Worm (Caenorhabditis elegans) whole organism, young adult: ENCODE measurements around the gene rpn-1.

Experiments used
- B0035.1 ChIP-seq: sonication (generic microtip); optimal IDR thresholded peaks from 2 replicates; lab custom pipeline; 2016; ENCODE audit warnings: missing genetic modification characterization, mild to moderate bottlenecking, missing compliant biosample characterization, missing genotype, missing genetic modification reagents
- C17E4.6 ChIP-seq: fragments of 200-800 bp; sonication (Bioruptor generic); IDR thresholded peaks from 2 replicates; pipeline ENCODE4 v1.3.6; 2022; ENCODE audit warnings: missing genetic modification reagents, missing genetic modification characterization, missing compliant biosample characterization
- F23B12.7 ChIP-seq: sonication (generic microtip); optimal IDR thresholded peaks from 2 replicates; lab custom pipeline; 2017; ENCODE audit warnings: missing genetic modification characterization, mild to moderate bottlenecking, missing compliant biosample characterization, antibody characterized with exemption, moderate library complexity; ENCODE audit not compliant: insufficient read depth
- F49E8.2 ChIP-seq: sonication (generic microtip); optimal IDR thresholded peaks from 3 replicates; lab custom pipeline; 2017; ENCODE audit warnings: missing genetic modification characterization, mild to moderate bottlenecking, missing compliant biosample characterization, antibody characterized with exemption, moderate library complexity; ENCODE audit not compliant: insufficient read depth
- T07F8.4 ChIP-seq: sonication (generic microtip); optimal IDR thresholded peaks from 2 replicates; lab custom pipeline; 2016; ENCODE audit warnings: mild to moderate bottlenecking, missing genetic modification characterization, moderate library complexity, missing compliant biosample characterization
- Y53F4B.3 ChIP-seq: fragments of 200-800 bp; sonication (Bioruptor generic); IDR thresholded peaks from 2 replicates; pipeline ENCODE4 v1.3.6; 2022; ENCODE audit warnings: missing genetic modification reagents, missing genetic modification characterization, missing compliant biosample characterization
- Y79H2A.3 ChIP-seq: fragments of 200-800 bp; sonication (Bioruptor generic); conservative IDR thresholded peaks from 2 replicates; pipeline ENCODE4 v1.3.6; 2022; ENCODE audit warnings: missing genetic modification reagents, missing genetic modification characterization, missing compliant biosample characterization
- akir-1 ChIP-seq: fragments of 200-800 bp; sonication (Bioruptor generic); optimal IDR thresholded peaks from 2 replicates; lab custom pipeline; 2018; ENCODE audit warnings: mild to moderate bottlenecking, missing genetic modification characterization, moderate library complexity, missing compliant biosample characterization
- ama-1 ChIP-seq, 3 experiments: fragments of 150-350 bp in 1 of 3; sonication (generic microtip) in 2 of 3; optimal IDR thresholded peaks; 2 replicates each; lab custom pipeline; 2014 to 2018; ENCODE audit warnings: missing biosample characterization in 2 of 3, missing genetic modification characterization in 2 of 3, missing genetic modification reagents in 2 of 3
- aptf-3 ChIP-seq: fragments of 200-800 bp; sonication (Bioruptor generic); IDR thresholded peaks from 2 replicates; pipeline ENCODE4 v1.3.6; 2022; ENCODE audit warnings: missing genetic modification characterization, missing compliant biosample characterization
- attf-6 ChIP-seq: fragments of 200-800 bp; sonication (Bioruptor generic); IDR thresholded peaks from 2 replicates; pipeline ENCODE4 v1.3.6; 2022; ENCODE audit warnings: missing genetic modification reagents, missing genetic modification characterization, missing compliant biosample characterization
- bed-2 ChIP-seq: fragments of 200-800 bp; sonication (Bioruptor generic); IDR thresholded peaks from 2 replicates; pipeline ENCODE4 v1.3.6; 2022; ENCODE audit warnings: missing genetic modification reagents, missing genetic modification characterization, missing compliant biosample characterization
- ccch-3 ChIP-seq: fragments of 200-800 bp; sonication (Bioruptor generic); optimal IDR thresholded peaks from 2 replicates; lab custom pipeline; 2018; ENCODE audit warnings: mild to moderate bottlenecking, missing genetic modification characterization, missing compliant biosample characterization
- ceh-58 ChIP-seq: fragments of 200-800 bp; sonication (Bioruptor generic); IDR thresholded peaks from 2 replicates; pipeline ENCODE4 v1.3.6; 2022; ENCODE audit warnings: missing genetic modification characterization, missing compliant biosample characterization
- ceh-91 ChIP-seq: fragments of 200-800 bp; sonication (Bioruptor generic); IDR thresholded peaks from 2 replicates; pipeline ENCODE4 v1.3.6; 2022; ENCODE audit warnings: missing genetic modification reagents, missing genetic modification characterization, missing compliant biosample characterization
- egrh-3 ChIP-seq: fragments of 200-800 bp; sonication (Bioruptor generic); IDR thresholded peaks from 2 replicates; pipeline ENCODE4 v1.3.6; 2022; ENCODE audit warnings: missing genetic modification reagents, missing genetic modification characterization, missing compliant biosample characterization
- ekl-4 ChIP-seq: fragments of 200-800 bp; sonication (Bioruptor generic); IDR thresholded peaks from 2 replicates; pipeline ENCODE4 v1.3.6; 2022; ENCODE audit warnings: missing genetic modification reagents, missing genetic modification characterization, missing compliant biosample characterization
- ets-4 ChIP-seq: fragments of 200-800 bp; sonication (Bioruptor generic); optimal IDR thresholded peaks from 2 replicates; lab custom pipeline; 2018; ENCODE audit warnings: mild to moderate bottlenecking, missing genetic modification characterization, missing compliant biosample characterization
- let-526 ChIP-seq: fragments of 200-800 bp; sonication (Bioruptor generic); IDR thresholded peaks from 2 replicates; pipeline ENCODE4 v1.3.6; 2022; ENCODE audit warnings: missing genetic modification reagents, missing genetic modification characterization, missing compliant biosample characterization
- lin-40 ChIP-seq: sonication (generic microtip); optimal IDR thresholded peaks from 2 replicates; lab custom pipeline; 2016; ENCODE audit warnings: missing genetic modification characterization, mild to moderate bottlenecking, missing compliant biosample characterization, missing genotype, missing genetic modification reagents
- lin-54 ChIP-seq: fragments of 200-800 bp; sonication (Bioruptor generic); optimal IDR thresholded peaks from 2 replicates; lab custom pipeline; 2018; ENCODE audit warnings: mild to moderate bottlenecking, missing genetic modification characterization, missing compliant biosample characterization
- mes-4 ChIP-seq: sonication (generic microtip); optimal IDR thresholded peaks from 2 replicates; lab custom pipeline; 2016; ENCODE audit warnings: missing genotype, missing genetic modification characterization, missing compliant biosample characterization
- mxl-1 ChIP-seq: sonication (generic microtip); optimal IDR thresholded peaks from 2 replicates; lab custom pipeline; 2016; ENCODE audit warnings: missing genetic modification characterization, missing compliant biosample characterization
- nhr-80 ChIP-seq: sonication (generic microtip); optimal IDR thresholded peaks from 2 replicates; lab custom pipeline; 2016; ENCODE audit warnings: missing genetic modification characterization, missing compliant biosample characterization
- nhr-90 ChIP-seq: sonication (generic microtip); optimal IDR thresholded peaks from 2 replicates; lab custom pipeline; 2016; ENCODE audit warnings: missing genotype, mild to moderate bottlenecking, missing genetic modification characterization, missing compliant biosample characterization
- repo-1 ChIP-seq: sonication (generic microtip); optimal IDR thresholded peaks from 2 replicates; lab custom pipeline; 2017; ENCODE audit warnings: mild to moderate bottlenecking, missing genetic modification characterization, missing compliant biosample characterization
- sdz-38 ChIP-seq: sonication (generic microtip); optimal IDR thresholded peaks from 2 replicates; lab custom pipeline; 2016; ENCODE audit warnings: missing genotype, missing genetic modification characterization, missing compliant biosample characterization
- sea-2 ChIP-seq: fragments of 200-800 bp; sonication (Bioruptor generic); IDR thresholded peaks from 2 replicates; pipeline ENCODE4 v1.3.6; 2022; ENCODE audit warnings: missing genetic modification characterization, missing compliant biosample characterization
- unc-62 ChIP-seq: fragments of 150-350 bp; optimal IDR thresholded peaks from 2 replicates; lab custom pipeline; 2014; ENCODE audit warnings: missing biosample characterization, missing genetic modification reagents, missing genetic modification characterization
- zim-3 ChIP-seq: sonication (generic microtip); optimal IDR thresholded peaks from 2 replicates; lab custom pipeline; 2017; ENCODE audit warnings: mild to moderate bottlenecking, missing genetic modification characterization, moderate library complexity, missing compliant biosample characterization
- ztf-26 ChIP-seq: sonication (generic microtip); optimal IDR thresholded peaks from 2 replicates; lab custom pipeline; 2017; ENCODE audit warnings: missing genetic modification characterization, missing compliant biosample characterization
- ztf-3 ChIP-seq: fragments of 200-800 bp; sonication (Bioruptor generic); optimal IDR thresholded peaks from 2 replicates; lab custom pipeline; 2018; ENCODE audit warnings: mild to moderate bottlenecking, missing genetic modification characterization, missing compliant biosample characterization

The rpn-1 gene

ce11 chrIV:6872958-6873357 lies 36.8 kb downstream of the rpn-1 start, which contains the start of gene srx-19:
srx-19 (plus strand) TSS chrIV:6873258.
- TF ChIP-seq ccch-3 (GFP tag; lab: Kevin White, UChicago) (no peak), zim-3 (tag; lab: Kevin White, UChicago) (no peak), let-526 (no peak), aptf-3 (GFP tag; lab: Robert Waterston, UW) (no peak), nhr-90 (tag; lab: Kevin White, UChicago) (no peak), mes-4 (tag; lab: Kevin White, UChicago) (no peak), bed-2 (GFP tag; lab: Robert Waterston, UW) (no peak), akir-1 (no peak), ekl-4 (GFP tag; lab: Robert Waterston, UW) (no peak), ceh-91 (GFP tag; lab: Robert Waterston, UW) (no peak), F23B12.7 (tag; lab: Kevin White, UChicago) (no peak), lin-40 (tag; lab: Kevin White, UChicago) (no peak), B0035.1 (tag; lab: Kevin White, UChicago) (no peak), attf-6 (GFP tag; lab: Robert Waterston, UW) (no peak)

DNA sequence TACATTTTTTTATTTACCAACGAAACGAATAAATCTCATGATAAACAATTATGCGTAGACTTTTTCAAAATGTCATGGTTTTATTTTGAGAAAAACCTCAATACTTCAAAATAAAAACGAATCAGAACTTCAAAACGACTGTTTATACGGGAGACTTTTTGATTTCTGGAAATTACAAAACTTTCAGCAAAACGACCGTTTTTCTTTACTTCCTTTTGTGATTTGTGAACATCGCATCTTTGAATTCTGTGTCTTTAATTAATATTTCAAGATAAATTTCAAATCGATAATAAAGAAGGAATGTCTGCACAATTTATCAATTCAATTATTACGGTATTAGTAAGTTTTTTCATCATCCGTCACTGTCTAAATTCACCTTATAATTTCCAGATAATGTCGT lies 41.9 kb downstream of the rpn-1 start, which contains the start of gene srx-20:
TSS of gene srx-20 (plus strand) at position 301 of the 400 bp plus-strand sequence.
- no peak for TF ChIP-seq T07F8.4 (tag; lab: Kevin White, UChicago)
- no peak for TF ChIP-seq ama-1 (optimal IDR thresholded peaks at IDR 0.05; lab: Kevin White, UChicago)
- no peak for TF ChIP-seq ama-1 (GFP tag; optimal IDR thresholded peaks at IDR 0.05; lab: Kevin White, UChicago)
- TF ChIP-seq C17E4.6: no peak
- TF ChIP-seq egrh-3 (GFP tag; lab: Robert Waterston, UW): no peak
- no peak for TF ChIP-seq repo-1
- no peak for TF ChIP-seq unc-62 (GFP tag; lab: Kevin White, UChicago)
- TF ChIP-seq sea-2 (GFP tag; lab: Robert Waterston, UW): no peak
- no peak for TF ChIP-seq ekl-4 (GFP tag; lab: Robert Waterston, UW)
- TF ChIP-seq sdz-38 (tag; lab: Kevin White, UChicago): no peak
- no peak for TF ChIP-seq nhr-80 (tag; lab: Kevin White, UChicago)
- no peak for TF ChIP-seq ceh-58 (GFP tag; lab: Robert Waterston, UW)
- no peak for TF ChIP-seq ets-4 (GFP tag; lab: Kevin White, UChicago)
- TF ChIP-seq ztf-3: no peak
- TF ChIP-seq, all 124 proteins: peak for 0

- TF ChIP-seq ztf-26 (tag; lab: Kevin White, UChicago): no peak
- no peak for TF ChIP-seq F49E8.2
- TF ChIP-seq lin-54 (GFP tag; lab: Kevin White, UChicago): no peak
- TF ChIP-seq mxl-1 (tag; lab: Kevin White, UChicago): no peak
- TF ChIP-seq Y79H2A.3 (GFP tag; lab: Robert Waterston, UW): no peak
- no peak for TF ChIP-seq Y53F4B.3
- TF ChIP-seq, all 124 proteins: peak for 0
These were observed 50.4 kb downstream of the rpn-1 start, which contains the start of gene R13H7.2 for ce11 chrIV:6859270-6859669. R13H7.2 (minus strand) TSS chrIV:6859370.
